Fruit fly (Drosophila melanogaster) S2 (cell line): ENCODE measurements around the gene CG4362.

Experiments
- CG8478 ChIP-seq: fragments of >200 bp; optimal IDR thresholded peaks from 2 replicates; lab custom pipeline; 2018
- CTCF ChIP-seq, 2 experiments: fragments of >200 bp; optimal IDR thresholded peaks; 2 replicates each; lab custom pipeline; 2018

- TF ChIP-seq CTCF (optimal IDR thresholded peaks at IDR 0.05; lab: Kevin White, UChicago) (no peak), CG8478 (no peak)
Observed at dm6 chr3R:20283531-20284139, 23.7 kb downstream of the CG4362 start.
